Worm (Caenorhabditis elegans): ENCODE measurements around the gene Y56A3A.2.

DNA sequence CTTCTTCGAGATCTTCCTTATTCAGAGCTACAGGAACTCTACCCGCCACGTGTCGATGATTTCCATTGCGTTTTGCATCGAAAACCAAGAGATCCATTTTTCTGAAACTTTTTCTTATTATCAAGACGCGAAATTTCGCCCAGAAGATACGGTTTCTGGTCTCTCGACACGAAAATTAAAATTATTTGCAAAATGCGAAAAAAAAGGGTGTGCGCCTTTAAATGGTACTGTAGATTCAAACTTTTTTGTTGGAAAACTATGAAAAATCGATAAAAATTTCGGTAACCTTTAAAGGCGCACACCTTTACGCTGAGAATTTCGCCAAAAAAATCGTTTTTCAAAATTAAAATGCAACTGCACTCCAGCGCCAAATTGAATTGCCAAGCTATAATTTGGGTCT lies 36.1 kb upstream of the Y56A3A.2 start, which contains the start of gene tsen-2:
- no peak for TF ChIP-seq cog-1 (tag; optimal IDR thresholded peaks at IDR 0.05)
- TF ChIP-seq ref-1 (GFP tag; conservative IDR thresholded peaks at IDR 0.05) = no peak
- no peak for TF ChIP-seq flt-1 (GFP tag; IDR thresholded peaks at IDR 0.05)
- TF ChIP-seq med-1 (GFP tag; optimal IDR thresholded peaks at IDR 0.05; ENCODE audit: insufficient read depth) = no peak
- TF ChIP-seq T22C8.4 (GFP tag; IDR thresholded peaks at IDR 0.05) = no peak
